Worm (Caenorhabditis elegans) whole organism, L4 larva: ENCODE measurements around the gene asm-3.

Source experiments
- aly-2 ChIP-seq: sonication (generic microtip); optimal IDR thresholded peaks from 2 replicates; lab custom pipeline; 2018; ENCODE audit warnings: missing biosample characterization, missing genetic modification characterization
- ceh-20 ChIP-seq: fragments of 200-800 bp; sonication (Bioruptor generic); IDR thresholded peaks from 2 replicates; pipeline ENCODE4 v1.3.6; 2022; ENCODE audit warnings: missing genetic modification reagents, missing genetic modification characterization, missing compliant biosample characterization
- daf-12 ChIP-seq: fragments of 150-350 bp; optimal IDR thresholded peaks from 2 replicates; lab custom pipeline; 2014; ENCODE audit warnings: missing biosample characterization, missing genetic modification reagents, missing genetic modification characterization
- dve-1 ChIP-seq: sonication (generic microtip); optimal IDR thresholded peaks from 2 replicates; lab custom pipeline; 2017; ENCODE audit warnings: antibody characterized with exemption, mild to moderate bottlenecking, missing genetic modification characterization, missing compliant biosample characterization; ENCODE audit not compliant: insufficient read depth
- lin-39 ChIP-seq: fragments of 150-350 bp; optimal IDR thresholded peaks from 2 replicates; lab custom pipeline; 2014; ENCODE audit warnings: missing biosample characterization, missing genetic modification reagents, missing genetic modification characterization
- nhr-25 ChIP-seq: sonication (generic microtip); optimal IDR thresholded peaks from 2 replicates; lab custom pipeline; 2017; ENCODE audit warnings: missing genetic modification characterization, mild to moderate bottlenecking, missing compliant biosample characterization, antibody characterized with exemption, moderate library complexity, borderline replicate concordance; ENCODE audit not compliant: insufficient read depth
- tra-1 ChIP-seq: fragments of 200-800 bp; sonication (Bioruptor generic); IDR thresholded peaks from 2 replicates; pipeline ENCODE4 v1.3.6; 2022; ENCODE audit warnings: missing genetic modification reagents, missing genetic modification characterization, missing compliant biosample characterization
- unc-130 ChIP-seq: sonication (generic microtip); optimal IDR thresholded peaks from 2 replicates; lab custom pipeline; 2016; ENCODE audit warnings: missing genetic modification reagents, missing genetic modification characterization, missing compliant biosample characterization

DNA sequence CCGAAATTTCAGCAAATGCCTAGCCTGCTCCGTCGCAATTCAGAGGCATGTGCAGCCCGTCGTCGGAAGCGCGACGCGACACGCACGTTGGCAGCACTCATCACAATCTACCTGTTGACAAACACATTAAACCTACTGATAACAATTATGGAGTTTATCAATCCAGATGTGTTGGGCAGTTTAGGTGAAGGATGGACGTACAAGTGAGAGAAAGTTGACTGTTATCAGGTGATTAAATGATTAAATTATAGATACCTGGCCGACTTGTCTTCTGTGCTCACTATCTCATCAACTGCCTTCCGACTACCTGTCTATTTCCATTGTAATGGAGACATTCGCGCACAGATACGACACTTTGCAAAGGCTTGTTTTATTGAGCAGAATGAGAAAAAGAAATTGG lies 28.3 kb upstream of the asm-3 start:
- TF ChIP-seq aly-2 (no peak), daf-12 (no peak), tra-1 (GFP tag; lab: Robert Waterston, UW) (peak; percentile 91), unc-130 (GFP tag; lab: Kevin White, UChicago) (no peak), ceh-20 (GFP tag; lab: Robert Waterston, UW) (0 out of 2 replicates have a peak, but pooled peaks have one; percentile 40), lin-39 (tag; lab: Kevin White, UChicago) (no peak), nhr-25 (tag; lab: Kevin White, UChicago) (no peak), dve-1 (tag; lab: Kevin White, UChicago) (no peak)
